Worm (Caenorhabditis elegans): ENCODE measurements around the gene srx-96.

Gene srx-96

ce11 chrV:13711060-13711459, at the start of gene srx-96:
Gene srx-96 (plus strand): TSS chrV:13711360.
- no peak for TF ChIP-seq mab-9 (GFP tag; IDR thresholded peaks at IDR 0.05)
- no peak for TF ChIP-seq ets-5 (GFP tag; IDR thresholded peaks at IDR 0.05)
- TF ChIP-seq unc-86 (tag; optimal IDR thresholded peaks at IDR 0.05), result no peak
- TF ChIP-seq nhr-12 (tag; optimal IDR thresholded peaks at IDR 0.05), result no peak
- no peak for TF ChIP-seq nhr-19 (GFP tag; conservative IDR thresholded peaks at IDR 0.05)
- TF ChIP-seq nhr-76 (tag; optimal IDR thresholded peaks at IDR 0.05), result no peak
- TF ChIP-seq unc-98 (GFP tag; IDR thresholded peaks at IDR 0.05), result no peak
- no peak for TF ChIP-seq efl-3 (GFP tag; optimal IDR thresholded peaks at IDR 0.05)
- no peak for TF ChIP-seq hpl-2 (GFP tag; optimal IDR thresholded peaks at IDR 0.05)
- TF ChIP-seq nhr-71 (tag; optimal IDR thresholded peaks at IDR 0.05), result no peak
- no peak for TF ChIP-seq efl-1 (optimal IDR thresholded peaks at IDR 0.05)
- no peak for TF ChIP-seq efl-1 (GFP tag; optimal IDR thresholded peaks at IDR 0.05 in 1 of 2)

ce11 chrV:13664340-13664916, 46.7 kb upstream of the srx-96 start:
- peak; percentile 54 to 65 for TF ChIP-seq efl-1 (optimal IDR thresholded peaks at IDR 0.05)
- TF ChIP-seq efl-1 (GFP tag; optimal IDR thresholded peaks at IDR 0.05 in 1 of 2), result peak; percentile 61 to 96
- peak; percentile 44 for TF ChIP-seq nhr-85 (tag)
- peak in 1 of 2 experiments; percentile 25 for TF ChIP-seq lsy-2 (tag; optimal IDR thresholded peaks at IDR 0.05)
- TF ChIP-seq egl-13 (tag; optimal IDR thresholded peaks at IDR 0.05), result no peak
- no peak for TF ChIP-seq vab-15 (tag; optimal IDR thresholded peaks at IDR 0.05)
- TF ChIP-seq aha-1 (tag; optimal IDR thresholded peaks at IDR 0.05), result no peak
- no peak for TF ChIP-seq fkh-10 (GFP tag; optimal IDR thresholded peaks at IDR 0.05)
- TF ChIP-seq mdl-1 (tag; optimal IDR thresholded peaks at IDR 0.05), result peak in 1 of 2 experiments; percentile 33
- peak; percentile 3 for TF ChIP-seq lin-15B (tag; optimal IDR thresholded peaks at IDR 0.05)
- peak; percentile 48 to 77 (median 69) for TF ChIP-seq dpl-1 (GFP tag; optimal IDR thresholded peaks at IDR 0.05)
- peak; percentile 26 for TF ChIP-seq rnt-1 (tag; optimal IDR thresholded peaks at IDR 0.05)
- TF ChIP-seq nhr-47 (tag; optimal IDR thresholded peaks at IDR 0.05), result peak; percentile 43
- peak; percentile 48 for TF ChIP-seq nhr-71 (tag; optimal IDR thresholded peaks at IDR 0.05)
- peak; percentile 45 for TF ChIP-seq ama-1 (optimal IDR thresholded peaks at IDR 0.05)
- no peak for TF ChIP-seq irx-1 (tag; optimal IDR thresholded peaks at IDR 0.05)
- no peak for TF ChIP-seq xbp-1 (tag; optimal IDR thresholded peaks at IDR 0.05)
- TF ChIP-seq lin-14 (GFP tag; optimal IDR thresholded peaks at IDR 0.05), result peak; percentile 18
- no peak for TF ChIP-seq blmp-1 (tag; optimal IDR thresholded peaks at IDR 0.05)
- TF ChIP-seq lin-13 (GFP tag; optimal IDR thresholded peaks at IDR 0.05), result no peak
- peak; percentile 19 for TF ChIP-seq pax-3 (tag; optimal IDR thresholded peaks at IDR 0.05)
- peak; percentile 45 to 67 for TF ChIP-seq lin-35 (GFP tag; optimal IDR thresholded peaks at IDR 0.05)
- peak; percentile 34 for TF ChIP-seq fkh-8 (tag; optimal IDR thresholded peaks at IDR 0.05)
- no peak for TF ChIP-seq hpl-2 (GFP tag; optimal IDR thresholded peaks at IDR 0.05)
- peak; percentile 36 for TF ChIP-seq nhr-90 (tag; optimal IDR thresholded peaks at IDR 0.05; ENCODE audit: poor library complexity)
- TF ChIP-seq swsn-7 (tag; optimal IDR thresholded peaks at IDR 0.05), result peak; percentile 3
- TF ChIP-seq tbx-2 (tag; optimal IDR thresholded peaks at IDR 0.05), result peak; percentile 7
- peak; percentile 24 for TF ChIP-seq snu-23 (GFP tag; optimal IDR thresholded peaks at IDR 0.05)
- TF ChIP-seq grh-1 (GFP tag; IDR thresholded peaks at IDR 0.05), result no peak
- peak; percentile 10 for TF ChIP-seq jun-1 (tag; optimal IDR thresholded peaks at IDR 0.05)

DNA sequence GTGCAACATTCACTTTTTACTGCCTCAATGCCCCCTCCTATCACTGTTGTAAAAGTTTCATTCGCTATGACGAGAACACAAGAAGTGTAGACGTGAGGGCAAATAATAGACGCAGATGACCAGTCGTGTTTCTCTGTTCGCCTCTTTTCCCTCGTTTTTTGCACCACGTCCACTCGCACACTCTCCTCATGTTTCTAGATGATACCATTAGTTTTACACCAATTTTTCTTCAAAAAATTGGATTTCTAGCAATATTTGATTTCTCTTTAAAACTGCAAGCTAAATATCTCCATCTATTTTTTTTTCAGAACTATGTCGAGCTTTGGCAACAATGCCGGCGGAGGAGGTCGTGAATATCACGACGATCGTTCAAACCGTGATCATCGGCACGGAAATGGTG, 46.1 kb upstream of the srx-96 start, which contains the start of gene rde-12:
Gene rde-12, plus strand, starts transcription at position 301 of the 400 bp plus-strand sequence.
- TF ChIP-seq ces-1 (GFP tag; optimal IDR thresholded peaks at IDR 0.05), result no peak
- no peak for TF ChIP-seq hpl-2 (GFP tag; optimal IDR thresholded peaks at IDR 0.05)
- TF ChIP-seq skn-1 (tag; optimal IDR thresholded peaks at IDR 0.05), result no peak
- no peak for TF ChIP-seq hlh-17 (GFP tag; optimal IDR thresholded peaks at IDR 0.05; ENCODE audit: borderline replicate concordance)
- TF ChIP-seq nhr-19 (GFP tag; conservative IDR thresholded peaks at IDR 0.05), result no peak
- no peak for TF ChIP-seq C04F5.9 (tag; optimal IDR thresholded peaks at IDR 0.05)
- TF ChIP-seq mep-1 (tag; optimal IDR thresholded peaks at IDR 0.05), result no peak
- TF ChIP-seq tlp-1 (tag; optimal IDR thresholded peaks at IDR 0.05), result no peak
- no peak for TF ChIP-seq unc-62 (GFP tag; optimal IDR thresholded peaks at IDR 0.05)
- no peak for TF ChIP-seq F16B12.6 (tag; optimal IDR thresholded peaks at IDR 0.05)

All from whole organism, L1 larva.